Fruit fly (Drosophila melanogaster): ENCODE results near the gene CG43082.
A peak's percentile ranks its signal among the peaks of the same experiment; 100 is the strongest.

Gene CG43082

dm6 chr3L:15687802-15688201, 26.1 kb downstream of the CG43082 start, which contains the start of gene CG34452:
TSS of gene CG34452 (minus strand) at chr3L:15687902.
- TF ChIP-seq CG6813 (GFP tag; optimal IDR thresholded peaks at IDR 0.05), result no peak
- no peak for TF ChIP-seq CG15073 (GFP tag; optimal IDR thresholded peaks at IDR 0.05)
- no peak for TF ChIP-seq sob (GFP tag; IDR thresholded peaks at IDR 0.05)
- TF ChIP-seq Nf-YC (tag; optimal IDR thresholded peaks at IDR 0.05), result no peak
- no peak for TF ChIP-seq CG11723 (GFP tag; optimal IDR thresholded peaks at IDR 0.05)
- no peak for TF ChIP-seq sr (GFP tag; IDR thresholded peaks at IDR 0.05)
- no peak for TF ChIP-seq E2f2 (GFP tag; IDR thresholded peaks at IDR 0.05)
- TF ChIP-seq CG17802 (tag; optimal IDR thresholded peaks at IDR 0.05), result no peak
- no peak for TF ChIP-seq CHES-1-like (GFP tag; optimal IDR thresholded peaks at IDR 0.05)
- TF ChIP-seq YL-1 (GFP tag; optimal IDR thresholded peaks at IDR 0.05), result no peak
- no peak for TF ChIP-seq CG1233 (GFP tag; optimal IDR thresholded peaks at IDR 0.05)
- no peak for TF ChIP-seq CG8924 (tag; optimal IDR thresholded peaks at IDR 0.05)
- TF ChIP-seq CG7928 (GFP tag; optimal IDR thresholded peaks at IDR 0.05), result no peak
- TF ChIP-seq psq (GFP tag; optimal IDR thresholded peaks at IDR 0.05), result no peak
- no peak for TF ChIP-seq Hmr (GFP tag; optimal IDR thresholded peaks at IDR 0.05)
- TF ChIP-seq cato (GFP tag; optimal IDR thresholded peaks at IDR 0.05; ENCODE audit: borderline replicate concordance), result no peak

- TF ChIP-seq CG6765 (GFP tag; optimal IDR thresholded peaks at IDR 0.05), result no peak
- TF ChIP-seq CG7963 (GFP tag; IDR thresholded peaks at IDR 0.05; ENCODE audit: partially characterized antibody), result no peak
- TF ChIP-seq pita (GFP tag; optimal IDR thresholded peaks at IDR 0.05), result no peak
- no peak for TF ChIP-seq CG4707 (GFP tag; optimal IDR thresholded peaks at IDR 0.05)
- TF ChIP-seq corto (GFP tag; optimal IDR thresholded peaks at IDR 0.05), result no peak
- no peak for TF ChIP-seq CG1832 (GFP tag; optimal IDR thresholded peaks at IDR 0.05)
- no peak for TF ChIP-seq BtbVII (GFP tag; optimal IDR thresholded peaks at IDR 0.05)
- no peak for TF ChIP-seq pan (optimal IDR thresholded peaks at IDR 0.05)
- TF ChIP-seq pan (GFP tag; optimal IDR thresholded peaks at IDR 0.05 in 1 of 2, IDR thresholded peaks at IDR 0.05 in 1 of 2), result no peak
- TF ChIP-seq Rfx (GFP tag; IDR thresholded peaks at IDR 0.05), result peak; percentile 7; the same call in 1 of the 2 replicates
- no peak for TF ChIP-seq kni (GFP tag; optimal IDR thresholded peaks at IDR 0.05)
- TF ChIP-seq C15 (GFP tag; IDR thresholded peaks at IDR 0.05), result no peak
- TF ChIP-seq Lpt (GFP tag; optimal IDR thresholded peaks at IDR 0.05), result no peak
- TF ChIP-seq E2f2 (GFP tag; IDR thresholded peaks at IDR 0.05), result peak; percentile 30; the same call in 1 of the 2 replicates
- no peak for TF ChIP-seq CG16813 (GFP tag; IDR thresholded peaks at IDR 0.05; ENCODE audit: partially characterized antibody)
- peak; percentile 43 for TF ChIP-seq CG3281 (GFP tag; optimal IDR thresholded peaks at IDR 0.05)
- no peak for TF ChIP-seq run (tag; optimal IDR thresholded peaks at IDR 0.05)
- TF ChIP-seq CTCF (GFP tag; optimal IDR thresholded peaks at IDR 0.05), result no peak
- TF ChIP-seq Fer1 (GFP tag; optimal IDR thresholded peaks at IDR 0.05), result peak; percentile 8
- no peak for TF ChIP-seq HLH4C (GFP tag; IDR thresholded peaks at IDR 0.05; ENCODE audit: partially characterized antibody)
- no peak for TF ChIP-seq Opbp (GFP tag; IDR thresholded peaks at IDR 0.05; ENCODE audit: partially characterized antibody)
- TF ChIP-seq lov (optimal IDR thresholded peaks at IDR 0.05), result no peak
- 0 out of 3 replicates have a peak, but pooled peaks have one; percentile 47 for TF ChIP-seq lov (GFP tag; IDR thresholded peaks at IDR 0.05)
- TF ChIP-seq CoRest (tag; optimal IDR thresholded peaks at IDR 0.05), result no peak
- peak; percentile 35 for TF ChIP-seq Meics (GFP tag; optimal IDR thresholded peaks at IDR 0.05)
- no peak for TF ChIP-seq grn (GFP tag; optimal IDR thresholded peaks at IDR 0.05)
- TF ChIP-seq CG7372 (GFP tag; IDR thresholded peaks at IDR 0.05), result no peak
- peak; percentile 47 for TF ChIP-seq lab (GFP tag; optimal IDR thresholded peaks at IDR 0.05)
- TF ChIP-seq aop (GFP tag; IDR thresholded peaks at IDR 0.05), result no peak
- peak; percentile 17 for TF ChIP-seq CG12769 (tag; optimal IDR thresholded peaks at IDR 0.05)
- no peak for TF ChIP-seq CG34224 (GFP tag; IDR thresholded peaks at IDR 0.05; ENCODE audit: partially characterized antibody)
- no peak for TF ChIP-seq CG8359 (GFP tag; optimal IDR thresholded peaks at IDR 0.05; ENCODE audit: borderline replicate concordance)
- no peak for TF ChIP-seq CG7839 (tag; optimal IDR thresholded peaks at IDR 0.05)
- TF ChIP-seq CG14860 (GFP tag; IDR thresholded peaks at IDR 0.05; ENCODE audit: partially characterized antibody), result no peak
- no peak for TF ChIP-seq Myb (GFP tag; optimal IDR thresholded peaks at IDR 0.05)
- TF ChIP-seq CG1602 (GFP tag; optimal IDR thresholded peaks at IDR 0.05), result no peak
Observed at dm6 chr3L:15689518-15689917, 27.9 kb downstream of the CG43082 start.
